Fruit fly (Drosophila melanogaster) whole organism, embryonic: ENCODE results near the gene HDAC4.

Experiments used
- Ada2b ChIP-seq: fragments of 200-800 bp; sonication (Bioruptor generic); IDR thresholded peaks from 2 replicates; pipeline ENCODE4 v1.3.6; 2022; ENCODE audit warnings: missing biosample characterization, missing genetic modification characterization
- CG10431 ChIP-seq: fragments of 200-800 bp; sonication (Bioruptor generic); optimal IDR thresholded peaks from 3 replicates; lab custom pipeline; 2018; ENCODE audit warnings: missing biosample characterization, mild to moderate bottlenecking, missing genetic modification characterization
- CG10462 ChIP-seq: fragments of 200-800 bp; sonication (Bioruptor generic); optimal IDR thresholded peaks from 2 replicates; lab custom pipeline; 2016; ENCODE audit warnings: missing biosample characterization, missing genetic modification characterization
- CG11723 ChIP-seq: fragments of 200-800 bp; sonication (Bioruptor generic); optimal IDR thresholded peaks from 2 replicates; lab custom pipeline; 2017; ENCODE audit warnings: missing biosample characterization, mild to moderate bottlenecking, missing genetic modification characterization
- CG13894 ChIP-seq: fragments of 200-800 bp; sonication (Bioruptor generic); optimal IDR thresholded peaks from 3 replicates; lab custom pipeline; 2018; ENCODE audit warnings: missing biosample characterization, mild to moderate bottlenecking, missing genetic modification characterization, moderate library complexity
- CG14441 ChIP-seq: fragments of 200-800 bp; sonication (Bioruptor generic); IDR thresholded peaks from 2 replicates; pipeline ENCODE4 v1.3.6; 2022; ENCODE audit warnings: missing biosample characterization, missing genetic modification characterization
- CG15011 ChIP-seq: fragments of 200-800 bp; sonication (Bioruptor generic); optimal IDR thresholded peaks from 3 replicates; lab custom pipeline; 2018; ENCODE audit warnings: missing biosample characterization, mild to moderate bottlenecking, missing genetic modification characterization
- CG1602 ChIP-seq: fragments of 200-800 bp; sonication (Bioruptor generic); optimal IDR thresholded peaks from 3 replicates; lab custom pipeline; 2016; ENCODE audit warnings: missing biosample characterization, missing genetic modification characterization
- CG17328 ChIP-seq: fragments of 200-800 bp; sonication (Bioruptor generic); IDR thresholded peaks from 2 replicates; pipeline ENCODE4 v1.3.6; 2022; ENCODE audit warnings: missing biosample characterization, missing genetic modification characterization
- CG30403 ChIP-seq: fragments of 200-800 bp; sonication (Bioruptor generic); optimal IDR thresholded peaks from 3 replicates; lab custom pipeline; 2016; ENCODE audit warnings: missing biosample characterization, missing genetic modification characterization
- CG3995 ChIP-seq: fragments of 200-800 bp; sonication (Bioruptor generic); optimal IDR thresholded peaks from 3 replicates; lab custom pipeline; 2016; ENCODE audit warnings: missing biosample characterization, missing genetic modification characterization
- CG6175 ChIP-seq: fragments of 200-800 bp; sonication (Bioruptor generic); IDR thresholded peaks from 3 replicates; pipeline ENCODE4 v1.3.6; 2022; ENCODE audit warnings: missing biosample characterization, missing genetic modification characterization
- CG8281 ChIP-seq: fragments of 200-800 bp; sonication (Bioruptor generic); optimal IDR thresholded peaks from 2 replicates; lab custom pipeline; 2018; ENCODE audit warnings: missing biosample characterization, mild to moderate bottlenecking, missing genetic modification characterization, moderate library complexity
- CG8478 ChIP-seq: fragments of >200 bp; optimal IDR thresholded peaks from 2 replicates; lab custom pipeline; 2018
- CG9609 ChIP-seq: fragments of 200-800 bp; sonication (Bioruptor generic); optimal IDR thresholded peaks from 3 replicates; lab custom pipeline; 2016; ENCODE audit warnings: missing biosample characterization, missing genetic modification characterization
- Chrac-16 ChIP-seq: fragments of 200-800 bp; sonication (Bioruptor generic); optimal IDR thresholded peaks from 3 replicates; lab custom pipeline; 2016; ENCODE audit warnings: missing biosample characterization, missing genetic modification characterization
- Dad ChIP-seq: fragments of 200-800 bp; sonication (Bioruptor generic); optimal IDR thresholded peaks from 3 replicates; lab custom pipeline; 2016; ENCODE audit warnings: missing biosample characterization, missing genetic modification characterization
- Deaf1 ChIP-seq: fragments of 200-800 bp; optimal IDR thresholded peaks from 3 replicates; lab custom pipeline; 2019; ENCODE audit warnings: missing biosample characterization, mild to moderate bottlenecking, missing genetic modification characterization, moderate library complexity
- Dfd ChIP-seq, 2 experiments: fragments of >200 bp; optimal IDR thresholded peaks; 2 replicates each; lab custom pipeline; 2017; ENCODE audit warnings: missing biosample characterization in 2 of 2, missing genetic modification characterization in 2 of 2
- Dip2 ChIP-seq: fragments of 200-800 bp; sonication (Bioruptor generic); IDR thresholded peaks from 2 replicates; pipeline ENCODE4 v1.3.6; 2022; ENCODE audit warnings: missing biosample characterization, missing genetic modification characterization
- Doc2 ChIP-seq: fragments of 200-800 bp; sonication (Bioruptor generic); IDR thresholded peaks from 2 replicates; pipeline ENCODE4 v1.3.6; 2022; ENCODE audit warnings: missing biosample characterization, missing genetic modification characterization
- Doc3 ChIP-seq: fragments of 200-800 bp; sonication (Bioruptor generic); IDR thresholded peaks from 3 replicates; pipeline ENCODE4 v1.3.6; 2022; ENCODE audit warnings: missing biosample characterization, missing genetic modification characterization; ENCODE audit not compliant: partially characterized antibody
- Hr78 ChIP-seq, 2 experiments: fragments of 200-800 bp in 1 of 2; fragments of >200 bp in 1 of 2; sonication (Bioruptor generic) in 1 of 2; optimal IDR thresholded peaks; 2 replicates each; lab custom pipeline; 2017 to 2019; ENCODE audit warnings: missing biosample characterization in 2 of 2, missing genetic modification characterization in 2 of 2, mild to moderate bottlenecking in 1 of 2, moderate library complexity in 1 of 2
- Lhr ChIP-seq: fragments of 200-800 bp; sonication (Bioruptor generic); optimal IDR thresholded peaks from 3 replicates; lab custom pipeline; 2017; ENCODE audit warnings: mild to moderate bottlenecking, missing biosample characterization, missing genetic modification reagents, missing genetic modification characterization
- MESR4 ChIP-seq: fragments of 200-800 bp; sonication (Bioruptor generic); optimal IDR thresholded peaks from 2 replicates; lab custom pipeline; 2018; ENCODE audit warnings: missing biosample characterization, mild to moderate bottlenecking, missing genetic modification characterization, moderate library complexity
- Myb ChIP-seq: fragments of 200-800 bp; sonication (Bioruptor generic); optimal IDR thresholded peaks from 2 replicates; lab custom pipeline; 2016; ENCODE audit warnings: missing biosample characterization, missing genetic modification characterization
- NFAT ChIP-seq: fragments of 200-800 bp; sonication (Bioruptor generic); IDR thresholded peaks from 2 replicates; pipeline ENCODE4 v1.3.6; 2022; ENCODE audit warnings: missing biosample characterization, missing genetic modification characterization
- Neu2 ChIP-seq: fragments of 200-800 bp; sonication (Bioruptor generic); optimal IDR thresholded peaks from 3 replicates; lab custom pipeline; 2016; ENCODE audit warnings: missing biosample characterization, missing genetic modification characterization, borderline replicate concordance
- Oaz ChIP-seq: fragments of 200-800 bp; sonication (Bioruptor generic); IDR thresholded peaks from 2 replicates; pipeline ENCODE4 v1.3.6; 2022; ENCODE audit warnings: missing biosample characterization, missing genetic modification characterization
- Ptx1 ChIP-seq: fragments of 200-800 bp; sonication (Bioruptor generic); IDR thresholded peaks from 2 replicates; pipeline ENCODE4 v1.3.6; 2022; ENCODE audit warnings: missing biosample characterization, missing genetic modification characterization
- YL-1 ChIP-seq: fragments of 200-800 bp; sonication (Bioruptor generic); optimal IDR thresholded peaks from 3 replicates; lab custom pipeline; 2017; ENCODE audit warnings: missing biosample characterization, mild to moderate bottlenecking, missing genetic modification characterization
- aop ChIP-seq: fragments of 200-800 bp; sonication (Bioruptor generic); IDR thresholded peaks from 2 replicates; pipeline ENCODE4 v1.3.6; 2022; ENCODE audit warnings: missing biosample characterization, missing genetic modification characterization
- cas ChIP-seq: fragments of 200-800 bp; sonication (Bioruptor generic); IDR thresholded peaks from 2 replicates; pipeline ENCODE4 v1.3.6; 2022; ENCODE audit warnings: missing biosample characterization, missing genetic modification characterization
- croc ChIP-seq: fragments of 200-800 bp; sonication (Bioruptor generic); conservative IDR thresholded peaks from 3 replicates; pipeline ENCODE4 v1.3.6; 2022; ENCODE audit warnings: missing biosample characterization, missing genetic modification characterization
- dmrt11E ChIP-seq: fragments of 200-800 bp; sonication (Bioruptor generic); optimal IDR thresholded peaks from 3 replicates; lab custom pipeline; 2018; ENCODE audit warnings: missing biosample characterization, mild to moderate bottlenecking, missing genetic modification characterization, moderate library complexity
- fd96Cb ChIP-seq: fragments of 200-800 bp; sonication (Bioruptor generic); optimal IDR thresholded peaks from 2 replicates; lab custom pipeline; 2018; ENCODE audit warnings: missing biosample characterization, mild to moderate bottlenecking, missing genetic modification characterization, moderate library complexity
- her ChIP-seq: fragments of 200-800 bp; sonication (Bioruptor generic); optimal IDR thresholded peaks from 2 replicates; lab custom pipeline; 2016; ENCODE audit warnings: missing biosample characterization, missing genetic modification characterization
- jing ChIP-seq: fragments of 200-800 bp; sonication (Bioruptor generic); optimal IDR thresholded peaks from 2 replicates; lab custom pipeline; 2018; ENCODE audit warnings: missing biosample characterization, mild to moderate bottlenecking, missing genetic modification characterization
- lbe ChIP-seq: fragments of 200-800 bp; sonication (Bioruptor generic); optimal IDR thresholded peaks from 2 replicates; lab custom pipeline; 2016; ENCODE audit warnings: missing biosample characterization, mild to moderate bottlenecking, missing genetic modification characterization
- luna ChIP-seq: fragments of 200-800 bp; sonication (Bioruptor generic); optimal IDR thresholded peaks from 2 replicates; lab custom pipeline; 2016; ENCODE audit warnings: missing biosample characterization, missing genetic modification characterization
- mam ChIP-seq: fragments of 200-800 bp; sonication (Bioruptor generic); optimal IDR thresholded peaks from 3 replicates; lab custom pipeline; 2016; ENCODE audit warnings: missing biosample characterization, missing genetic modification characterization
- pita ChIP-seq: fragments of 200-800 bp; sonication (Bioruptor generic); optimal IDR thresholded peaks from 2 replicates; lab custom pipeline; 2017; ENCODE audit warnings: missing biosample characterization, mild to moderate bottlenecking, missing genetic modification characterization
- pros ChIP-seq: fragments of 200-800 bp; sonication (Bioruptor generic); optimal IDR thresholded peaks from 3 replicates; lab custom pipeline; 2019; ENCODE audit warnings: missing biosample characterization, mild to moderate bottlenecking, missing genetic modification characterization, moderate library complexity
- psq ChIP-seq: fragments of 200-800 bp; sonication (Bioruptor generic); optimal IDR thresholded peaks from 2 replicates; lab custom pipeline; 2017; ENCODE audit warnings: missing biosample characterization, missing genetic modification characterization
- ro ChIP-seq: fragments of 200-800 bp; sonication (Bioruptor generic); IDR thresholded peaks from 2 replicates; pipeline ENCODE4 v1.3.6; 2022; ENCODE audit warnings: missing biosample characterization, missing genetic modification characterization
- sens ChIP-seq: fragments of 200-800 bp; sonication (Bioruptor generic); peaks from one replicate; lab custom pipeline; 2016; ENCODE audit warnings: missing biosample characterization, missing genetic modification characterization
- shn ChIP-seq: fragments of 200-800 bp; sonication (Bioruptor generic); optimal IDR thresholded peaks from 3 replicates; lab custom pipeline; 2016; ENCODE audit warnings: missing biosample characterization, missing genetic modification characterization
- sisA ChIP-seq: fragments of 200-800 bp; sonication (Bioruptor generic); IDR thresholded peaks from 2 replicates; pipeline ENCODE4 v1.3.6; 2022; ENCODE audit warnings: missing biosample characterization, missing genetic modification characterization
- tna ChIP-seq: fragments of 200-800 bp; sonication (Bioruptor generic); IDR thresholded peaks from 2 replicates; pipeline ENCODE4 v1.3.6; 2022; ENCODE audit warnings: missing biosample characterization, missing genetic modification characterization; ENCODE audit not compliant: partially characterized antibody
- unpg ChIP-seq: fragments of 200-800 bp; sonication (Bioruptor generic); optimal IDR thresholded peaks from 3 replicates; lab custom pipeline; 2018; ENCODE audit warnings: missing biosample characterization, mild to moderate bottlenecking, missing genetic modification characterization, moderate library complexity
- vnd ChIP-seq: fragments of 200-800 bp; sonication (Bioruptor generic); IDR thresholded peaks from 3 replicates; pipeline ENCODE4 v1.3.6; 2022; ENCODE audit warnings: missing biosample characterization, missing genetic modification characterization; ENCODE audit not compliant: partially characterized antibody
- vvl ChIP-seq: fragments of 200-800 bp; sonication (Bioruptor generic); IDR thresholded peaks from 2 replicates; pipeline ENCODE4 v1.3.6; 2022; ENCODE audit warnings: missing biosample characterization, missing genetic modification characterization
- zf30C ChIP-seq: fragments of 200-800 bp; sonication (Bioruptor generic); optimal IDR thresholded peaks from 3 replicates; lab custom pipeline; 2018; ENCODE audit warnings: missing biosample characterization, mild to moderate bottlenecking, missing genetic modification characterization

Gene HDAC4

DNA sequence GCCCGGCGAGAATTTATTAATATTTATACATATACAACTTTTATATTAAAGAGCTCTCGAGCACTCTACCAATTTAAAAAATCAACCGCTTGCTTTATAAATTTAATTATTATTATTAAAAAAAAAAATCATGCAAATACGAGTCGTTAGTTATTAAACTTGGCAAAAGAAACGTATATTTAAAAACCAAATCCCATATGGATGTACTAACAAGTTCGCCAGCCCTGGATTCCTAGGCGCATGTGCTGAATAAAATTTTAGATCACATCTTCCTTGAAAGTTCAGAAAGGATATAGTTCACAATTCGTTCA is 26.7 kb downstream of the HDAC4 start, which contains the start of gene comt (continued):
- TF ChIP-seq luna (GFP tag; lab: Kevin White, UChicago) (no peak), aop (GFP tag; lab: Robert Waterston, UW) (no peak), lbe (GFP tag; lab: Kevin White, UChicago) (no peak), Chrac-16 (GFP tag; lab: Kevin White, UChicago) (peak; percentile 26), jing (GFP tag; lab: Kevin White, UChicago) (no peak), dmrt11E (peak; percentile 64), CG10431 (no peak), ro (GFP tag; lab: Robert Waterston, UW) (no peak), Doc2 (GFP tag; lab: Robert Waterston, UW) (no peak), MESR4 (GFP tag; lab: Kevin White, UChicago) (no peak), croc (no peak), CG17328 (GFP tag; lab: Robert Waterston, UW) (peak; percentile 42; the same call in 1 of the 2 replicates), CG13894 (tag; lab: Kevin White, UChicago) (no peak), unpg (GFP tag; lab: Kevin White, UChicago) (peak; percentile 70), sens (GFP tag; lab: Kevin White, UChicago) (peak; percentile 76), vnd (GFP tag; lab: Robert Waterston, UW) (no peak), sisA (no peak), CG8281 (tag; lab: Kevin White, UChicago) (peak; percentile 1), CG11723 (GFP tag; lab: Kevin White, UChicago) (no peak), CG8478 (lab: Kevin White, UChicago) (no peak), CG15011 (GFP tag; lab: Kevin White, UChicago) (no peak), CG6175 (GFP tag; lab: Robert Waterston, UW) (no peak), CG10462 (peak; percentile 41), Dfd (GFP tag; optimal IDR thresholded peaks at IDR 0.05; lab: Kevin White, UChicago) (no peak), Oaz (GFP tag; lab: Robert Waterston, UW) (no peak), Ptx1 (GFP tag; lab: Robert Waterston, UW) (peak; percentile 57), Dad (GFP tag; lab: Kevin White, UChicago) (no peak), mam (GFP tag; lab: Kevin White, UChicago) (no peak), Hr78 (GFP tag; optimal IDR thresholded peaks at IDR 0.05; lab: Kevin White, UChicago) (no peak), Myb (no peak), YL-1 (GFP tag; lab: Kevin White, UChicago) (no peak), fd96Cb (tag; lab: Kevin White, UChicago) (peak; percentile 52), Ada2b (peak; percentile 52; the same call in 1 of the 2 replicates), her (GFP tag; lab: Kevin White, UChicago) (no peak), shn (GFP tag; lab: Kevin White, UChicago) (no peak), pros (no peak), tna (no peak), Lhr (no peak), CG1602 (GFP tag; lab: Kevin White, UChicago) (peak; percentile 31), CG14441 (GFP tag; lab: Robert Waterston, UW) (peak; percentile 48; the same call in 1 of the 2 replicates), CG30403 (GFP tag; lab: Kevin White, UChicago) (peak; percentile 63), Doc3 (GFP tag; lab: Robert Waterston, UW) (no peak), CG9609 (GFP tag; lab: Kevin White, UChicago) (no peak), pita (GFP tag; lab: Kevin White, UChicago) (no peak), NFAT (GFP tag; lab: Robert Waterston, UW) (no peak), vvl (GFP tag; lab: Robert Waterston, UW) (peak; percentile 70), cas (GFP tag; lab: Robert Waterston, UW) (no peak), Deaf1 (tag; lab: Kevin White, UChicago) (no peak), Neu2 (GFP tag; lab: Kevin White, UChicago) (no peak), CG3995 (no peak), zf30C (GFP tag; lab: Kevin White, UChicago) (no peak), psq (no peak), Dip2 (GFP tag; lab: Robert Waterston, UW) (no peak)
